Worm (Caenorhabditis elegans) whole organism, L2 larva: ENCODE measurements around the gene F19C7.8.

Experiments used
- C34F6.9 ChIP-seq: fragments of 150-350 bp; optimal IDR thresholded peaks from 2 replicates; lab custom pipeline; 2014; ENCODE audit warnings: missing biosample characterization, missing genetic modification characterization
- F13H6.1 ChIP-seq: sonication (generic microtip); optimal IDR thresholded peaks from 2 replicates; lab custom pipeline; 2016; ENCODE audit warnings: missing genetic modification characterization, missing compliant biosample characterization
- R02D3.7 ChIP-seq: fragments of 150-350 bp; optimal IDR thresholded peaks from 2 replicates; lab custom pipeline; 2014; ENCODE audit warnings: missing biosample characterization, missing genetic modification characterization
- Y55F3AM.14 ChIP-seq: fragments of 200-800 bp; sonication (Bioruptor generic); optimal IDR thresholded peaks from 2 replicates; lab custom pipeline; 2018; ENCODE audit warnings: mild to moderate bottlenecking, missing genetic modification characterization, missing compliant biosample characterization
- ZK546.5 ChIP-seq: sonication (generic microtip); optimal IDR thresholded peaks from 2 replicates; lab custom pipeline; 2017; ENCODE audit warnings: missing biosample characterization, missing genetic modification characterization
- alr-1 ChIP-seq: fragments of 150-350 bp; optimal IDR thresholded peaks from 2 replicates; lab custom pipeline; 2014; ENCODE audit warnings: missing biosample characterization, missing genetic modification characterization
- aly-2 ChIP-seq: fragments of 150-350 bp; optimal IDR thresholded peaks from 2 replicates; lab custom pipeline; 2014; ENCODE audit warnings: missing biosample characterization, missing genetic modification characterization
- ama-1 ChIP-seq: fragments of 150-350 bp; optimal IDR thresholded peaks from 2 replicates; lab custom pipeline; 2018; ENCODE audit warnings: inconsistent platforms
- blmp-1 ChIP-seq: sonication (generic microtip); optimal IDR thresholded peaks from 2 replicates; lab custom pipeline; 2017; ENCODE audit warnings: missing genetic modification characterization, mild to moderate bottlenecking, missing compliant biosample characterization, antibody characterized with exemption, moderate library complexity; ENCODE audit not compliant: insufficient read depth
- ceh-82 ChIP-seq: fragments of 150-350 bp; optimal IDR thresholded peaks from 2 replicates; lab custom pipeline; 2014; ENCODE audit warnings: missing biosample characterization, missing genetic modification characterization
- elt-1 ChIP-seq: fragments of 150-350 bp; optimal IDR thresholded peaks from 2 replicates; lab custom pipeline; 2014; ENCODE audit warnings: missing biosample characterization, missing genetic modification characterization
- elt-3 ChIP-seq: sonication (generic microtip); optimal IDR thresholded peaks from 2 replicates; lab custom pipeline; 2017; ENCODE audit warnings: missing biosample characterization, missing genetic modification characterization
- fos-1 ChIP-seq: fragments of 150-350 bp; optimal IDR thresholded peaks from 2 replicates; lab custom pipeline; 2014; ENCODE audit warnings: missing biosample characterization, missing genetic modification characterization
- gmeb-1 ChIP-seq: fragments of 150-350 bp; optimal IDR thresholded peaks from 2 replicates; lab custom pipeline; 2014; ENCODE audit warnings: missing biosample characterization, missing genetic modification characterization
- lin-13 ChIP-seq: fragments of 150-350 bp; optimal IDR thresholded peaks from 2 replicates; lab custom pipeline; 2014; ENCODE audit warnings: missing biosample characterization, missing genetic modification reagents, missing genetic modification characterization
- lin-39 ChIP-seq: fragments of 150-350 bp; optimal IDR thresholded peaks from 2 replicates; lab custom pipeline; 2014; ENCODE audit warnings: missing biosample characterization, missing genetic modification reagents, missing genetic modification characterization
- lsy-2 ChIP-seq, 2 experiments: fragments of 150-350 bp in 1 of 2; sonication (generic microtip) in 1 of 2; optimal IDR thresholded peaks; 2 replicates each; lab custom pipeline; 2014 to 2017; ENCODE audit warnings: missing biosample characterization in 2 of 2, missing genetic modification characterization in 2 of 2
- mab-5 ChIP-seq: fragments of 150-350 bp; optimal IDR thresholded peaks from 2 replicates; lab custom pipeline; 2014; ENCODE audit warnings: missing biosample characterization, missing genetic modification characterization
- mbf-1 ChIP-seq: sonication (generic microtip); optimal IDR thresholded peaks from 2 replicates; lab custom pipeline; 2017; ENCODE audit warnings: missing biosample characterization, missing genetic modification characterization
- nhr-10 ChIP-seq: sonication (generic microtip); optimal IDR thresholded peaks from 2 replicates; lab custom pipeline; 2017; ENCODE audit warnings: missing biosample characterization, missing genetic modification characterization
- nhr-11 ChIP-seq: fragments of 150-350 bp; optimal IDR thresholded peaks from 2 replicates; lab custom pipeline; 2014; ENCODE audit warnings: missing biosample characterization, missing genetic modification characterization
- nhr-21 ChIP-seq: fragments of 150-350 bp; optimal IDR thresholded peaks from 2 replicates; lab custom pipeline; 2014; ENCODE audit warnings: missing biosample characterization, missing genetic modification characterization
- nhr-237 ChIP-seq: fragments of 150-350 bp; optimal IDR thresholded peaks from 2 replicates; lab custom pipeline; 2014; ENCODE audit warnings: missing biosample characterization, missing genetic modification characterization
- nhr-25 ChIP-seq: fragments of 150-350 bp; sonication (generic microtip); optimal IDR thresholded peaks from 3 replicates; lab custom pipeline; 2014; ENCODE audit warnings: missing biosample characterization, missing genetic modification characterization
- nhr-6 ChIP-seq: fragments of 150-350 bp; optimal IDR thresholded peaks from 2 replicates; lab custom pipeline; 2014; ENCODE audit warnings: missing biosample characterization, missing genetic modification characterization
- nhr-77 ChIP-seq: fragments of 150-350 bp; optimal IDR thresholded peaks from 2 replicates; lab custom pipeline; 2014; ENCODE audit warnings: missing biosample characterization, missing genetic modification characterization
- peb-1 ChIP-seq: fragments of 150-350 bp; optimal IDR thresholded peaks from 2 replicates; lab custom pipeline; 2014; ENCODE audit warnings: missing biosample characterization, missing genetic modification characterization
- sem-4 ChIP-seq: fragments of 150-350 bp; optimal IDR thresholded peaks from 2 replicates; lab custom pipeline; 2014; ENCODE audit warnings: missing biosample characterization, missing genetic modification reagents, missing genetic modification characterization
- skn-1 ChIP-seq: sonication (generic microtip); optimal IDR thresholded peaks from 2 replicates; lab custom pipeline; 2017; ENCODE audit warnings: missing biosample characterization, missing genetic modification characterization
- sma-3 ChIP-seq: sonication (generic microtip); optimal IDR thresholded peaks from 2 replicates; lab custom pipeline; 2016; ENCODE audit warnings: missing genetic modification reagents, missing genetic modification characterization, missing compliant biosample characterization
- snpc-4 ChIP-seq: fragments of 150-350 bp; optimal IDR thresholded peaks from 2 replicates; lab custom pipeline; 2014; ENCODE audit warnings: missing biosample characterization, missing genetic modification characterization
- unc-39 ChIP-seq: fragments of 150-350 bp; optimal IDR thresholded peaks from 2 replicates; lab custom pipeline; 2014; ENCODE audit warnings: missing biosample characterization, missing genetic modification characterization
- unc-55 ChIP-seq: fragments of 150-350 bp; sonication (generic microtip); optimal IDR thresholded peaks from 3 replicates; lab custom pipeline; 2014; ENCODE audit warnings: missing biosample characterization, missing genetic modification reagents, missing genetic modification characterization
- unc-62 ChIP-seq: fragments of 150-350 bp; optimal IDR thresholded peaks from 2 replicates; lab custom pipeline; 2014; ENCODE audit warnings: missing biosample characterization, missing genetic modification reagents, missing genetic modification characterization
- zag-1 ChIP-seq: fragments of 150-350 bp; optimal IDR thresholded peaks from 2 replicates; lab custom pipeline; 2014; ENCODE audit warnings: missing biosample characterization, missing genetic modification characterization
- ztf-1 ChIP-seq: fragments of 200-800 bp; sonication (Bioruptor generic); conservative IDR thresholded peaks from 2 replicates; pipeline ENCODE4 v1.3.6; 2022; ENCODE audit warnings: missing genetic modification characterization, missing compliant biosample characterization
- ztf-11 ChIP-seq: sonication (generic microtip); optimal IDR thresholded peaks from 2 replicates; lab custom pipeline; 2017; ENCODE audit warnings: missing biosample characterization, missing genetic modification characterization
- ztf-4 ChIP-seq: fragments of 150-350 bp; optimal IDR thresholded peaks from 2 replicates; lab custom pipeline; 2014; ENCODE audit warnings: missing biosample characterization, missing genetic modification characterization

Gene F19C7.8

DNA sequence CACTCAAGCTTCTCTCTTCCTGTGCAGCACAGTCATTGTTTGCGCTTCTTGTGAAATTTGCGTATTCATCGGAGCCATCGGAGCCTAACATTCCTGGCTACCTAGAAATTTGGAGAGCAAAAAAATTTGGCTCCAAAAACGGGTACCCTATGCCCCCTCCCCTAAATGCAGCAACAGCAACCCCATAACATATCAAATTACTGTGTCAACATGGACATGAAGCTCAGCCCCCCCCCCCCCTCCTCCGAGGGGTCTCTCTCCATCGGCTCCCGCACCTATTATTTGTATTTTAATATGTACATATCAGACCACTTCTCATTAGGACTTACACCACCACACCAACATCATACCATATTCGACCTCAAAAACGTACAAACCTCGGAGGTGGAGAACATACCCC lies 36.4 kb upstream of the F19C7.8 start:
- TF ChIP-seq ztf-1 (GFP tag; lab: Robert Waterston, UW) (no peak), mab-5 (tag; lab: Kevin White, UChicago) (no peak), C34F6.9 (tag; lab: Kevin White, UChicago) (no peak), F13H6.1 (tag; lab: Kevin White, UChicago) (no peak), elt-3 (no peak), R02D3.7 (no peak), nhr-25 (tag; lab: Kevin White, UChicago) (no peak), blmp-1 (tag; lab: Kevin White, UChicago) (no peak), skn-1 (tag; lab: Kevin White, UChicago) (no peak), ceh-82 (tag; lab: Kevin White, UChicago) (no peak), ztf-11 (tag; lab: Kevin White, UChicago) (no peak), nhr-237 (tag; lab: Kevin White, UChicago) (no peak), fos-1 (tag; lab: Kevin White, UChicago) (no peak), unc-62 (no peak), aly-2 (tag; lab: Kevin White, UChicago) (no peak), Y55F3AM.14 (GFP tag; lab: Kevin White, UChicago) (no peak), sem-4 (tag; lab: Kevin White, UChicago) (no peak), unc-55 (no peak), sma-3 (GFP tag; lab: Kevin White, UChicago) (no peak), ZK546.5 (tag; lab: Kevin White, UChicago) (no peak)

ce11 chrIV:4673332-4673731 lies 35.4 kb upstream of the F19C7.8 start:
- TF ChIP-seq lsy-2 (tag; optimal IDR thresholded peaks at IDR 0.05; lab: Kevin White, UChicago): no peak
- TF ChIP-seq ceh-82 (tag; lab: Kevin White, UChicago): no peak
- TF ChIP-seq ZK546.5 (tag; lab: Kevin White, UChicago): no peak
- no peak for TF ChIP-seq mbf-1
- no peak for TF ChIP-seq alr-1 (tag; lab: Kevin White, UChicago)
- TF ChIP-seq unc-39: no peak
- no peak for TF ChIP-seq ama-1 (lab: Kevin White, UChicago)
- TF ChIP-seq unc-62: no peak

ce11 chrIV:4669242-4669641 lies 31.3 kb upstream of the F19C7.8 start, which contains the start of gene F29B9.12:
Gene F29B9.12 (plus strand): TSS chrIV:4669542.
- TF ChIP-seq ztf-1 (GFP tag; lab: Robert Waterston, UW): no peak
- TF ChIP-seq blmp-1 (tag; lab: Kevin White, UChicago): no peak
- no peak for TF ChIP-seq elt-3
- no peak for TF ChIP-seq gmeb-1 (tag; lab: Kevin White, UChicago)
- no peak for TF ChIP-seq mbf-1
- TF ChIP-seq sma-3 (GFP tag; lab: Kevin White, UChicago): no peak
- TF ChIP-seq snpc-4 (tag; lab: Kevin White, UChicago): no peak
- TF ChIP-seq aly-2 (tag; lab: Kevin White, UChicago): no peak
- TF ChIP-seq nhr-10: no peak
- no peak for TF ChIP-seq ztf-11 (tag; lab: Kevin White, UChicago)
- TF ChIP-seq, all 48 proteins: peak for 0

- TF ChIP-seq unc-39: no peak
- TF ChIP-seq elt-3: no peak
- no peak for TF ChIP-seq ztf-1 (GFP tag; lab: Robert Waterston, UW)
Observed at ce11 chrIV:4667835-4668234, 29.9 kb upstream of the F19C7.8 start.

DNA sequence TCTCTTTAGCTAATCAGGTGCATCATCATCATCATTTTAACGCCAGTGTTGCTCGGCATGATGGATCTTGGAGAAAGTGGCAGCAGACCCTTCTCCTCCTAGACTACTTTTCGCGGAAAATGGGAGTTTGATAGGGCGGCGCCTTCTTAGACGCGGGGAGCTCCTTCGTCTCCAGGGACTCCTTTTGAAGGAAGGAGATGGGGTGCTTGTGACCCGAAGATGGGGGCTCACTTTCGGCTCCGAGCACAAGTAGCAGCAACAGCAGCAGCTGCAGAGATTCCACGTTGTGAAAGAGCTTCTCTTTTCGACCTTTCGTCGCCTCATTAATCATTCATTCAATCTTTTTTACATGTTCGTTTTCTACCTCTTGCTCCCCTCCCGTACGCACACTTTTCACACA lies 29.5 kb upstream of the F19C7.8 start:
- TF ChIP-seq aly-2 (tag; lab: Kevin White, UChicago) (no peak), unc-62 (no peak), nhr-6 (tag; lab: Kevin White, UChicago) (no peak), alr-1 (tag; lab: Kevin White, UChicago) (no peak), lin-13 (no peak), ztf-4 (tag; lab: Kevin White, UChicago) (no peak), mab-5 (tag; lab: Kevin White, UChicago) (no peak), nhr-10 (no peak), unc-39 (no peak), nhr-11 (tag; lab: Kevin White, UChicago) (no peak), lin-39 (no peak)

DNA sequence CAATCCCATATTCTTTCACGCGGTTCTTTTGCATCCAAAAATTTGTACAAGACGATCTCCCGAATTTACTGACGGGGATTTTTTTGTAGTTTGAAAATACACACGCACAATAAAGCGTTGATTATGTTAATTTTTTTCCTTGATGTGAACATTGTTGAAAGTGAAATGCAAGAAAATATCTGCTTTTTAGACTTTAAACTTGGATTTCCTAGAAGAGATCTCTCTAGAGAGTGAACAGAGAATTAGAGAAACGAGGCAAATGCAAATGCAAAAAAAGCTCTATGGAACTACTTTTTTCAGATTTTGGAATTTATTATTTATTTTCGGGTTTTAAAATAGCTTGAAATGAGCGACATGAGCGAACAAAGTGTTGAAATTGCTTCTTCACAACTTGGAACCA lies 27.2 kb upstream of the F19C7.8 start, which contains the start of gene F29B9.1:
Gene F29B9.1, plus strand, starts transcription at position 301 of the 400 bp plus-strand sequence.
- TF ChIP-seq ztf-1 (GFP tag; lab: Robert Waterston, UW) (no peak), fos-1 (tag; lab: Kevin White, UChicago) (no peak), nhr-21 (tag; lab: Kevin White, UChicago) (no peak), aly-2 (tag; lab: Kevin White, UChicago) (no peak), zag-1 (tag; lab: Kevin White, UChicago) (no peak), sem-4 (tag; lab: Kevin White, UChicago) (no peak), nhr-10 (no peak), unc-55 (no peak), lsy-2 (tag; optimal IDR thresholded peaks at IDR 0.05; lab: Kevin White, UChicago) (no peak), lin-39 (no peak), peb-1 (tag; lab: Kevin White, UChicago) (no peak), elt-1 (tag; lab: Kevin White, UChicago) (no peak), sma-3 (GFP tag; lab: Kevin White, UChicago) (no peak), mab-5 (tag; lab: Kevin White, UChicago) (no peak), nhr-77 (tag; lab: Kevin White, UChicago) (no peak)
